Fruit fly (Drosophila melanogaster) whole organism, embryonic: ENCODE data around the gene CG31100.
A peak's percentile ranks its signal among the peaks of the same experiment; 100 is the strongest.

Source experiments
- Ada2b ChIP-seq: fragments of 200-800 bp; sonication (Bioruptor generic); IDR thresholded peaks from 2 replicates; pipeline ENCODE4 v1.3.6; 2022; ENCODE audit warnings: missing biosample characterization, missing genetic modification characterization
- BEAF-32 ChIP-seq: fragments of 200-800 bp; sonication (Bioruptor generic); optimal IDR thresholded peaks from 3 replicates; lab custom pipeline; 2017; ENCODE audit warnings: missing biosample characterization, missing genetic modification characterization, mild to moderate bottlenecking, moderate library complexity, missing genetic modification reagents
- BtbVII ChIP-seq: fragments of 200-800 bp; sonication (Bioruptor generic); optimal IDR thresholded peaks from 3 replicates; lab custom pipeline; 2017; ENCODE audit warnings: missing biosample characterization, mild to moderate bottlenecking, missing genetic modification characterization
- CG10321 ChIP-seq: fragments of 200-800 bp; sonication (Bioruptor generic); IDR thresholded peaks from 2 replicates; pipeline ENCODE4 v1.3.6; 2022; ENCODE audit warnings: missing biosample characterization, missing genetic modification characterization
- CG11560 ChIP-seq: fragments of 200-800 bp; sonication (Bioruptor generic); IDR thresholded peaks from 3 replicates; pipeline ENCODE4 v1.3.6; 2022; ENCODE audit warnings: missing biosample characterization, missing genetic modification characterization
- CG13296 ChIP-seq: fragments of 200-800 bp; sonication (Bioruptor generic); optimal IDR thresholded peaks from 3 replicates; lab custom pipeline; 2018; ENCODE audit warnings: missing biosample characterization, mild to moderate bottlenecking, missing genetic modification characterization
- CG1529 ChIP-seq: fragments of 200-800 bp; sonication (Bioruptor generic); optimal IDR thresholded peaks from 3 replicates; lab custom pipeline; 2018; ENCODE audit warnings: missing biosample characterization, missing genetic modification characterization
- CG15601 ChIP-seq: fragments of 200-800 bp; sonication (Bioruptor generic); optimal IDR thresholded peaks from 3 replicates; lab custom pipeline; 2019; ENCODE audit warnings: missing biosample characterization, mild to moderate bottlenecking, missing genetic modification characterization, moderate library complexity
- CG2129 ChIP-seq: fragments of 200-800 bp; sonication (Bioruptor generic); IDR thresholded peaks from 2 replicates; pipeline ENCODE4 v1.3.6; 2022; ENCODE audit warnings: missing biosample characterization, missing genetic modification characterization; ENCODE audit not compliant: partially characterized antibody
- CG32772 ChIP-seq: fragments of 200-800 bp; sonication (Bioruptor generic); IDR thresholded peaks from 2 replicates; pipeline ENCODE4 v1.3.6; 2022; ENCODE audit warnings: missing biosample characterization, missing genetic modification characterization
- CG33213 ChIP-seq: fragments of 200-800 bp; sonication (Bioruptor generic); optimal IDR thresholded peaks from 3 replicates; lab custom pipeline; 2016; ENCODE audit warnings: missing biosample characterization, missing genetic modification characterization
- CG34422 ChIP-seq: fragments of 200-800 bp; sonication (Bioruptor generic); IDR thresholded peaks from 3 replicates; pipeline ENCODE4 v1.3.6; 2022; ENCODE audit warnings: missing biosample characterization, missing genetic modification characterization
- CG43689 ChIP-seq: fragments of 200-800 bp; sonication (Bioruptor generic); IDR thresholded peaks from 2 replicates; pipeline ENCODE4 v1.3.6; 2022; ENCODE audit warnings: missing biosample characterization, missing genetic modification characterization
- CG4404 ChIP-seq: fragments of 200-800 bp; sonication (Bioruptor generic); IDR thresholded peaks from 2 replicates; pipeline ENCODE4 v1.3.6; 2022; ENCODE audit warnings: missing biosample characterization, missing genetic modification characterization
- CG4617 ChIP-seq: fragments of 200-800 bp; sonication (Bioruptor generic); optimal IDR thresholded peaks from 3 replicates; lab custom pipeline; 2016; ENCODE audit warnings: missing biosample characterization, missing genetic modification characterization, borderline replicate concordance
- CG7963 ChIP-seq: fragments of 200-800 bp; sonication (Bioruptor generic); IDR thresholded peaks from 3 replicates; pipeline ENCODE4 v1.3.6; 2022; ENCODE audit warnings: missing biosample characterization, missing genetic modification characterization; ENCODE audit not compliant: partially characterized antibody
- CG8924 ChIP-seq: fragments of 200-800 bp; optimal IDR thresholded peaks from 3 replicates; lab custom pipeline; 2019; ENCODE audit warnings: missing biosample characterization, mild to moderate bottlenecking, missing genetic modification characterization, moderate library complexity
- CrebB ChIP-seq: fragments of 200-800 bp; sonication (Bioruptor generic); optimal IDR thresholded peaks from 3 replicates; lab custom pipeline; 2018; ENCODE audit warnings: missing biosample characterization, mild to moderate bottlenecking, missing genetic modification characterization
- D19B ChIP-seq: fragments of 200-800 bp; sonication (Bioruptor generic); optimal IDR thresholded peaks from 2 replicates; lab custom pipeline; 2017; ENCODE audit warnings: missing biosample characterization, mild to moderate bottlenecking, missing genetic modification characterization
- H2.0 ChIP-seq: fragments of 200-800 bp; sonication (Bioruptor generic); IDR thresholded peaks from 2 replicates; pipeline ENCODE4 v1.3.6; 2022; ENCODE audit warnings: missing biosample characterization, missing genetic modification characterization
- HLHmδ ChIP-seq: fragments of 200-800 bp; sonication (Bioruptor generic); optimal IDR thresholded peaks from 2 replicates; lab custom pipeline; 2018; ENCODE audit warnings: missing biosample characterization, mild to moderate bottlenecking, missing genetic modification characterization, moderate library complexity
- Hr3 ChIP-seq: fragments of 200-800 bp; sonication (Bioruptor generic); optimal IDR thresholded peaks from 3 replicates; lab custom pipeline; 2016; ENCODE audit warnings: missing biosample characterization, missing genetic modification characterization
- Hr51 ChIP-seq, 2 experiments: fragments of 200-800 bp; sonication (Bioruptor generic); optimal IDR thresholded peaks; 2 replicates in 1 of 2; 3 replicates in 1 of 2; lab custom pipeline; 2016 to 2018; ENCODE audit warnings: missing biosample characterization in 2 of 2, missing genetic modification characterization in 2 of 2, mild to moderate bottlenecking in 1 of 2, moderate library complexity in 1 of 2
- MESR4 ChIP-seq: fragments of 200-800 bp; sonication (Bioruptor generic); optimal IDR thresholded peaks from 2 replicates; lab custom pipeline; 2018; ENCODE audit warnings: missing biosample characterization, mild to moderate bottlenecking, missing genetic modification characterization, moderate library complexity
- Med ChIP-seq: fragments of 200-800 bp; sonication (Bioruptor generic); peaks from one replicate; lab custom pipeline; 2016; ENCODE audit warnings: missing biosample characterization, missing genetic modification characterization, mild to moderate bottlenecking, inconsistent platforms, moderate library complexity
- Nf-YA ChIP-seq: fragments of 200-800 bp; sonication (Bioruptor generic); IDR thresholded peaks from 2 replicates; pipeline ENCODE4 v1.3.6; 2022; ENCODE audit warnings: missing biosample characterization, missing genetic modification characterization
- Nf-YC ChIP-seq: fragments of 200-800 bp; optimal IDR thresholded peaks from 3 replicates; lab custom pipeline; 2019; ENCODE audit warnings: missing biosample characterization, mild to moderate bottlenecking, missing genetic modification characterization, moderate library complexity
- Optix ChIP-seq: fragments of 200-800 bp; sonication (Bioruptor generic); IDR thresholded peaks from 3 replicates; pipeline ENCODE4 v1.3.6; 2022; ENCODE audit warnings: missing biosample characterization, missing genetic modification characterization
- Six4 ChIP-seq: fragments of 200-800 bp; sonication (Bioruptor generic); optimal IDR thresholded peaks from 2 replicates; lab custom pipeline; 2016; ENCODE audit warnings: missing biosample characterization, missing genetic modification characterization
- Sry-β ChIP-seq: fragments of 200-800 bp; sonication (Bioruptor generic); optimal IDR thresholded peaks from 2 replicates; lab custom pipeline; 2018; ENCODE audit warnings: missing biosample characterization, mild to moderate bottlenecking, missing genetic modification characterization, moderate library complexity
- Usf ChIP-seq: fragments of 200-800 bp; sonication (Bioruptor generic); optimal IDR thresholded peaks from 2 replicates; lab custom pipeline; 2017; ENCODE audit warnings: missing genotype, missing biosample characterization, missing genetic modification characterization
- Xbp1 ChIP-seq: fragments of 200-800 bp; sonication (Bioruptor generic); optimal IDR thresholded peaks from 3 replicates; lab custom pipeline; 2016; ENCODE audit warnings: missing biosample characterization, mild to moderate bottlenecking, missing genetic modification characterization
- ab ChIP-seq: fragments of 200-800 bp; sonication (Bioruptor generic); optimal IDR thresholded peaks from 2 replicates; lab custom pipeline; 2016; ENCODE audit warnings: missing biosample characterization, missing genetic modification characterization
- ap ChIP-seq: fragments of 200-800 bp; sonication (Bioruptor generic); IDR thresholded peaks from 2 replicates; pipeline ENCODE4 v1.3.6; 2022; ENCODE audit warnings: missing biosample characterization, missing genetic modification characterization
- bcd ChIP-seq: fragments of 200-800 bp; sonication (Bioruptor generic); optimal IDR thresholded peaks from 2 replicates; lab custom pipeline; 2017; ENCODE audit warnings: missing biosample characterization, mild to moderate bottlenecking, missing genetic modification characterization
- cato ChIP-seq: fragments of 200-800 bp; sonication (Bioruptor generic); optimal IDR thresholded peaks from 2 replicates; lab custom pipeline; 2016; ENCODE audit warnings: missing biosample characterization, missing genetic modification characterization, borderline replicate concordance
- dysf ChIP-seq: fragments of 200-800 bp; sonication (Bioruptor generic); IDR thresholded peaks from 3 replicates; pipeline ENCODE4 v1.3.6; 2022; ENCODE audit warnings: missing biosample characterization, missing genetic modification characterization
- fru ChIP-seq: fragments of >200 bp; optimal IDR thresholded peaks from 2 replicates; lab custom pipeline; 2017
- gce ChIP-seq: fragments of 200-800 bp; sonication (Bioruptor generic); IDR thresholded peaks from 3 replicates; pipeline ENCODE4 v1.3.6; 2022; ENCODE audit warnings: missing biosample characterization, missing genetic modification characterization
- gcm ChIP-seq: fragments of 200-800 bp; sonication (Bioruptor generic); optimal IDR thresholded peaks from 2 replicates; lab custom pipeline; 2019; ENCODE audit warnings: missing biosample characterization, mild to moderate bottlenecking, missing genetic modification characterization, moderate library complexity
- grau ChIP-seq: fragments of 200-800 bp; optimal IDR thresholded peaks from 3 replicates; lab custom pipeline; 2019; ENCODE audit warnings: missing biosample characterization, mild to moderate bottlenecking, missing genetic modification characterization, moderate library complexity
- lola ChIP-seq, 3 experiments: fragments of >200 bp in 2 of 3; fragments of 200-800 bp in 1 of 3; sonication (Bioruptor generic) in 1 of 3; optimal IDR thresholded peaks; 2 replicates each; lab custom pipeline; 2017 to 2019; ENCODE audit warnings: missing biosample characterization in 3 of 3, missing genetic modification characterization in 3 of 3, mild to moderate bottlenecking in 1 of 3, moderate library complexity in 1 of 3
- odd ChIP-seq: fragments of 200-800 bp; sonication (Bioruptor generic); optimal IDR thresholded peaks from 2 replicates; lab custom pipeline; 2017; ENCODE audit warnings: missing biosample characterization, mild to moderate bottlenecking, missing genetic modification characterization
- prd ChIP-seq, 3 experiments: fragments of >200 bp in 2 of 3; fragments of 200-800 bp in 1 of 3; sonication (Bioruptor generic) in 1 of 3; optimal IDR thresholded peaks in 2 of 3; IDR thresholded peaks in 1 of 3; 2 replicates in 2 of 3; 3 replicates in 1 of 3; pipeline versions ENCODE4 v1.3.6 to Lab custom; 2017 to 2022; ENCODE audit warnings: missing biosample characterization in 1 of 3, missing genetic modification characterization in 1 of 3
- pzg ChIP-seq: fragments of 200-800 bp; sonication (Bioruptor generic); optimal IDR thresholded peaks from 3 replicates; lab custom pipeline; 2018; ENCODE audit warnings: missing biosample characterization, mild to moderate bottlenecking, missing genetic modification characterization, moderate library complexity
- rib ChIP-seq: fragments of 200-800 bp; sonication (Bioruptor generic); IDR thresholded peaks from 2 replicates; pipeline ENCODE4 v1.3.6; 2022; ENCODE audit warnings: missing biosample characterization, missing genetic modification characterization
- tx ChIP-seq: fragments of 200-800 bp; sonication (Bioruptor generic); optimal IDR thresholded peaks from 2 replicates; lab custom pipeline; 2016; ENCODE audit warnings: missing biosample characterization, missing genetic modification characterization
- z ChIP-seq: fragments of 200-800 bp; sonication (Bioruptor generic); IDR thresholded peaks from 3 replicates; pipeline ENCODE4 v1.3.6; 2022; ENCODE audit warnings: missing biosample characterization, missing genetic modification characterization
- zf30C ChIP-seq: fragments of 200-800 bp; sonication (Bioruptor generic); optimal IDR thresholded peaks from 3 replicates; lab custom pipeline; 2018; ENCODE audit warnings: missing biosample characterization, mild to moderate bottlenecking, missing genetic modification characterization
- zfh1 ChIP-seq: fragments of 200-800 bp; sonication (Bioruptor generic); IDR thresholded peaks from 3 replicates; pipeline ENCODE4 v1.3.6; 2022; ENCODE audit warnings: missing biosample characterization, missing genetic modification characterization

CG31100 gene

DNA sequence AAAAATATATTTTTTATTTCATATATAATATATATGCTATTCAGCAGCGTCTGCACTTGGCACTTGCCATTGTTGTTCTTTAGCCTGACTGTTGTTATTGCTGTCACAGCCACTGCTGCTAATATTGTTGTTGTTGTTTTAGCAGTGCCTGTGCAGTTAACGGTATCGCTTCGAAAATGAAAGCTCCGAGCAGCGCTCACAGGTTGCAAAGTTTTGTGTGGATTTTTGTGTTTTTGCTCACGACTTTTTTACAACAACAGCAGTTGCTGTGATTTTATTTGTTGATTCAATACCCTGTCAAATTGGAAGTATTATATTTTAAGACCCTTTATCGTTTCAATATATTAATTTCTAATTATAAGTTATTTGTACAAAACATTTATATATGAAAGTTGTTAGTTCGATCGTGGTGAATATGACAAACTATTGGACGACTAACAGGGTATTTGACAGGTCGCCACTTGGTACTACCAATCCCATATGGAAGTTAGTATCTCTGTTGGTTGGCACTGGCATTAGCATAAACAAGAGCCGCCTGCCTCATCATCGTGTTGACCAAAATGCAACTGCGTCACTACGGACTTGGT is 39.6 kb downstream of the CG31100 start (continued):
- TF ChIP-seq CG4404, result no peak
- no peak for TF ChIP-seq gcm (GFP tag; lab: Kevin White, UChicago)
- no peak for TF ChIP-seq lola (GFP tag; optimal IDR thresholded peaks at IDR 0.05; lab: Kevin White, UChicago)
- 0 out of 3 replicates have a peak, but pooled peaks have one; percentile 40 for TF ChIP-seq dysf (GFP tag; lab: Robert Waterston, UW)
- no peak for TF ChIP-seq BEAF-32 (GFP tag; lab: Kevin White, UChicago)
- TF ChIP-seq CG13296 (GFP tag; lab: Kevin White, UChicago), result no peak
- no peak for TF ChIP-seq Sry-β (GFP tag; lab: Kevin White, UChicago)
- TF ChIP-seq zf30C (GFP tag; lab: Kevin White, UChicago), result no peak
- no peak for TF ChIP-seq ap (GFP tag; lab: Robert Waterston, UW)
- no peak for TF ChIP-seq CG10321 (GFP tag; lab: Robert Waterston, UW)
- TF ChIP-seq grau (tag; lab: Kevin White, UChicago), result peak; percentile 32
- no peak for TF ChIP-seq tx (GFP tag; lab: Kevin White, UChicago)
- no peak for TF ChIP-seq BtbVII (GFP tag; lab: Kevin White, UChicago)
- no peak for TF ChIP-seq MESR4
- TF ChIP-seq bcd (GFP tag; lab: Kevin White, UChicago), result peak; percentile 19
- peak; percentile 20 for TF ChIP-seq CG1529 (GFP tag; lab: Kevin White, UChicago)
- peak; percentile 40; the same call in 1 of the 2 replicates for TF ChIP-seq H2.0 (GFP tag; lab: Robert Waterston, UW)
- TF ChIP-seq CG32772 (GFP tag; lab: Robert Waterston, UW), result peak; percentile 32; the same call in 1 of the 2 replicates
- TF ChIP-seq HLHmδ (GFP tag; lab: Kevin White, UChicago), result no peak
- TF ChIP-seq fru (lab: Kevin White, UChicago), result no peak
- TF ChIP-seq pzg (GFP tag; lab: Kevin White, UChicago), result no peak
- no peak for TF ChIP-seq ab (GFP tag; lab: Kevin White, UChicago)
- TF ChIP-seq CG33213 (GFP tag; lab: Kevin White, UChicago), result no peak
- TF ChIP-seq gce (GFP tag; lab: Robert Waterston, UW), result no peak
- peak in 1 of 2 experiments; percentile 63 for TF ChIP-seq Hr51 (GFP tag; optimal IDR thresholded peaks at IDR 0.05; lab: Kevin White, UChicago)
- TF ChIP-seq CG43689, result no peak
- no peak for TF ChIP-seq odd
- no peak for TF ChIP-seq Nf-YC (tag; lab: Kevin White, UChicago)
- peak; percentile 20; the same call in 1 of the 2 replicates for TF ChIP-seq Ada2b (GFP tag; lab: Robert Waterston, UW)
- TF ChIP-seq CG2129 (GFP tag; lab: Robert Waterston, UW), result no peak
- TF ChIP-seq CG8924 (tag; lab: Kevin White, UChicago), result peak; percentile 35
- TF ChIP-seq Med (GFP tag; lab: Kevin White, UChicago), result no peak
- no peak for TF ChIP-seq CG4617
- no peak for TF ChIP-seq CrebB (tag; lab: Kevin White, UChicago)
- no peak for TF ChIP-seq CG34422 (GFP tag; lab: Robert Waterston, UW)
- no peak for TF ChIP-seq prd (optimal IDR thresholded peaks at IDR 0.05; lab: Kevin White, UChicago)
- peak; percentile 55; the same call in 2 of the 3 replicates for TF ChIP-seq prd (GFP tag; IDR thresholded peaks at IDR 0.05; lab: Robert Waterston, UW)
- TF ChIP-seq Optix (GFP tag; lab: Robert Waterston, UW), result no peak; the same call in 2 of the 3 replicates
- no peak for TF ChIP-seq D19B (GFP tag; lab: Kevin White, UChicago)
- TF ChIP-seq Usf (GFP tag; lab: Kevin White, UChicago), result no peak
- TF ChIP-seq Six4 (GFP tag; lab: Kevin White, UChicago), result no peak
- no peak for TF ChIP-seq CG7963 (GFP tag; lab: Robert Waterston, UW)
- no peak for TF ChIP-seq cato (GFP tag; lab: Kevin White, UChicago)
- TF ChIP-seq Hr3 (GFP tag; lab: Kevin White, UChicago), result no peak
- peak; percentile 32 for TF ChIP-seq Xbp1
- TF ChIP-seq CG11560, result no peak
- TF ChIP-seq CG15601 (tag; lab: Kevin White, UChicago), result peak; percentile 2
- no peak for TF ChIP-seq z
- TF ChIP-seq rib (GFP tag; lab: Robert Waterston, UW), result no peak
- TF ChIP-seq Nf-YA (GFP tag; lab: Robert Waterston, UW), result 0 out of 2 replicates have a peak, but pooled peaks have one; percentile 15
- TF ChIP-seq zfh1 (GFP tag; lab: Robert Waterston, UW), result 0 out of 3 replicates have a peak, but pooled peaks have one; percentile 15
